Worm (Caenorhabditis elegans) whole organism, mixed stage, embryonic: Measurements from ENCODE around the gene ari-1.4.
"Not testable (repeated sequence)": the region's sequence is repeated elsewhere in the genome, so short reads cannot be mapped to it uniquely, and the experiment has no call there.

Experiments
- ceh-83 ChIP-seq: fragments of 200-800 bp; sonication (Bioruptor generic); optimal IDR thresholded peaks from 2 replicates; lab custom pipeline; 2018; ENCODE audit warnings: mild to moderate bottlenecking, missing genetic modification characterization, missing compliant biosample characterization
- drap-1 ChIP-seq: fragments of 200-800 bp; sonication (Bioruptor generic); optimal IDR thresholded peaks from 3 replicates; lab custom pipeline; 2018; ENCODE audit warnings: mild to moderate bottlenecking, missing genetic modification characterization, missing compliant biosample characterization
- elt-3 ChIP-seq: fragments of 150-350 bp; optimal IDR thresholded peaks from 2 replicates; lab custom pipeline; 2014; ENCODE audit warnings: missing biosample characterization, missing genetic modification characterization
- flh-1 ChIP-seq: fragments of 200-800 bp; sonication (Bioruptor generic); optimal IDR thresholded peaks from 2 replicates; lab custom pipeline; 2018; ENCODE audit warnings: mild to moderate bottlenecking, missing genetic modification characterization, moderate library complexity, missing compliant biosample characterization
- hlh-1 ChIP-seq: fragments of 150-350 bp; optimal IDR thresholded peaks from 2 replicates; lab custom pipeline; 2014; ENCODE audit warnings: missing biosample characterization, missing genetic modification reagents, missing genetic modification characterization
- lsy-2 ChIP-seq: fragments of 150-350 bp; optimal IDR thresholded peaks from 2 replicates; lab custom pipeline; 2014; ENCODE audit warnings: missing biosample characterization, missing genetic modification characterization
- mls-2 ChIP-seq: sonication (generic microtip); optimal IDR thresholded peaks from 2 replicates; lab custom pipeline; 2016; ENCODE audit warnings: mild to moderate bottlenecking, missing genetic modification characterization, moderate library complexity, missing compliant biosample characterization
- nhr-237 ChIP-seq: fragments of 150-350 bp; optimal IDR thresholded peaks from 2 replicates; lab custom pipeline; 2014; ENCODE audit warnings: missing biosample characterization, missing genetic modification characterization
- nhr-28 ChIP-seq: fragments of 150-350 bp; optimal IDR thresholded peaks from 2 replicates; lab custom pipeline; 2014; ENCODE audit warnings: missing biosample characterization, missing genetic modification characterization
- snpc-4 ChIP-seq: fragments of 150-350 bp; optimal IDR thresholded peaks from 2 replicates; lab custom pipeline; 2014; ENCODE audit warnings: missing biosample characterization, missing genetic modification characterization
- unc-62 ChIP-seq: fragments of 150-350 bp; optimal IDR thresholded peaks from 2 replicates; lab custom pipeline; 2014; ENCODE audit warnings: missing biosample characterization, missing genetic modification reagents, missing genetic modification characterization

ce11 chrIV:15530486-15530885, 2.2 kb upstream of the ari-1.4 start:
- TF ChIP-seq flh-1; mls-2 (tag; lab: Kevin White, UChicago); drap-1 (GFP tag; lab: Kevin White, UChicago); elt-3; nhr-237; nhr-28 (tag; lab: Kevin White, UChicago); ceh-83 (GFP tag; lab: Kevin White, UChicago); hlh-1; snpc-4; unc-62: not testable (repeated sequence)
- peak; percentile 57 for TF ChIP-seq lsy-2 (tag; lab: Kevin White, UChicago)
